Fruit fly (Drosophila melanogaster): ENCODE data around the gene CG34437.

- TF ChIP-seq Dll (optimal IDR thresholded peaks at IDR 0.05) (no peak), pan (optimal IDR thresholded peaks at IDR 0.05) (no peak), usp (GFP tag; optimal IDR thresholded peaks at IDR 0.05) (no peak)
Observed at dm6 chr3R:28331126-28331490, 47.6 kb downstream of the CG34437 start.

Measured in whole organism.